Worm (Caenorhabditis elegans): Measurements from ENCODE around the gene Y39A3CL.7.
A peak's percentile ranks its signal among the peaks of the same experiment; 100 is the strongest.

Gene Y39A3CL.7

ce11 chrIII:1788972-1789371 is 35.7 kb upstream of the Y39A3CL.7 start:
- no peak for TF ChIP-seq lin-15B (tag; optimal IDR thresholded peaks at IDR 0.05)

DNA sequence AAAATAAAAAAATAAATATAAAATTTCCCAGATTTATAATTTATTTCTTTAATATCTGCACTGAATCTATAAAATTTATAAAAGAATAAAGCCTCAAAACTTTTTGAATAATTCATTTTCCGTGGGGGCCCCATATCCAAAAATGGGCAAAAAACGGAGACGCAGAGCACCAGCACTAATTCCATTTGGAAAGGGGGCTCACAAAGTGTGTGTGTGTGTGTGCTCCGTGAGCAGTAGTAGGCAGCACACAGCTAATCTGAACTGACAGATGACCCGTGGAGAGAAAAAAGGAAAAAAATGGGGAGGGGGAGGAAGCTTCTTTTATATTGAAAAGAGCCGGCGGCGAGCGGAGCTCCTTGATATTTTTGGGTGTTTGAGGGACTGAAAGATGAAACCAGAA is 32.8 kb upstream of the Y39A3CL.7 start:
- no peak for TF ChIP-seq nhr-43 (tag; optimal IDR thresholded peaks at IDR 0.05; ENCODE audit: poor library complexity, severe bottlenecking)
- TF ChIP-seq tbx-2 (tag; optimal IDR thresholded peaks at IDR 0.05): no peak
- peak; percentile 17 for TF ChIP-seq nfya-1 (tag; optimal IDR thresholded peaks at IDR 0.05; ENCODE audit: insufficient read depth)
- peak; percentile 21 for TF ChIP-seq lin-39 (tag; optimal IDR thresholded peaks at IDR 0.05)
- TF ChIP-seq daf-12 (tag; optimal IDR thresholded peaks at IDR 0.05): no peak

DNA sequence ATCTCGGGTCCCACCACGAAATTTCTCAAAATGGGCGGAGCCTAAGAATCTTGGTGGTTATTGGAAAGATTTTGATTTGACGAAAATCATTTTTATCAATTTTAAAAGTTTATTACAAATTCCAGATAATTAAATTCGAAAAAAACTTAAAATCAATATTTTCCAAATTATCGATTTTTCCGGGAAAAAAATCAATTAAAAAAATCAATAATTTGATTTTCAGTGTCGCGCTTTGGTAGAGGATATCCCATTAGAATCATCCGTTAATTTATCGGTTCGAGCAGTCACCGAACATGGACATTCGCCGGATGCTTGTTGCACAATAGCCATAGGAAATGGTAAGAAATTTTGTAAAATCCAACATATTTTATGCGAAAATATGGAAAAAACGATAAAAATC is 31.3 kb upstream of the Y39A3CL.7 start:
- TF ChIP-seq elt-2 (tag; optimal IDR thresholded peaks at IDR 0.05) (no peak), nhr-76 (tag; optimal IDR thresholded peaks at IDR 0.05) (no peak), ceh-28 (tag; optimal IDR thresholded peaks at IDR 0.05) (peak; percentile 84)

DNA sequence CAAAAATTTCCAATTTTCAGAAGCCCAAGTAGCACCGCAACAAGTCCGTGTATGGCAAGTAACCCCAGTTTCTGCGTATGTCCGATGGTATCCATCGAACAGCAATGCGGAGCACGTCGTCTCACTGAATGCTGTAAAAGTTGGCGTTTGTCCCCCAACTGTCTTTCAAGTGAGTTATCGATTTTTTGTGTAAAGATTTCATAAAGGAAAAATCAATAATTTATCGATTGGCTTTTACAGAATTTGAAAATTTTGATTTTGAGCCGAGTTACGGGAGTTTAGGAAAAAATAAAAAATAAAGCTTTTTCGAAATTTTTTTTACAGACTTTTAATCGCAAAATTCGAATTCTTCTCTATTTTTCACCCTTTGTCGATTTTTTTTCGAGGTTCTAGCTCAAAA is 30.6 kb upstream of the Y39A3CL.7 start:
- no peak for TF ChIP-seq unc-39 (tag; optimal IDR thresholded peaks at IDR 0.05)
- TF ChIP-seq nhr-77 (tag; optimal IDR thresholded peaks at IDR 0.05): no peak
- peak; percentile 65 for TF ChIP-seq ceh-28 (tag; optimal IDR thresholded peaks at IDR 0.05)
- TF ChIP-seq nhr-12 (tag; optimal IDR thresholded peaks at IDR 0.05): no peak
- no peak for TF ChIP-seq lin-39 (tag; optimal IDR thresholded peaks at IDR 0.05)
- no peak for TF ChIP-seq ceh-16 (tag; optimal IDR thresholded peaks at IDR 0.05)
- TF ChIP-seq nhr-43 (tag; optimal IDR thresholded peaks at IDR 0.05; ENCODE audit: poor library complexity, severe bottlenecking): no peak

DNA sequence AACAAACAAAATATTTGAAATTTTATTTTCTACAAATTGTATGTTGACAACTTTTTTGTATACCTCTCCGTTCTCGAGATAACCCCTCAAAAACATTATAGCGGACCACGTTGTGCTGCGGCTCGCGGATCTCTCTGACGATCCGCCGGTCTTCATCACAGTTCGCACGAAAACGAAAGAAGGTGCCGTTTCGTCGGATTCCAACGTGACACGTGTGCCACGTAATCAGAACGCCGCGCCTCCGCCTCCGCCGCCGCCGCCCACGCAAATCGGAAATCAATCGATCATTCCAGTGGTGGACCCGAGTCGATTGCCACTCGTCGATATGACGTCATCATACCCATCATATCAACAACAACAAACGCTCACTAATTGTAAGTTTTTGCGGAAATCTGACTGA is 25.3 kb upstream of the Y39A3CL.7 start:
- no peak for TF ChIP-seq lin-15B (tag; optimal IDR thresholded peaks at IDR 0.05)
- no peak for TF ChIP-seq ztf-11 (tag; optimal IDR thresholded peaks at IDR 0.05)
- no peak for TF ChIP-seq nhr-11 (tag; optimal IDR thresholded peaks at IDR 0.05)
- no peak for TF ChIP-seq unc-62 (GFP tag; optimal IDR thresholded peaks at IDR 0.05)
- no peak for TF ChIP-seq tbx-2 (tag; optimal IDR thresholded peaks at IDR 0.05)
- TF ChIP-seq elt-2 (tag; optimal IDR thresholded peaks at IDR 0.05): no peak
- no peak for TF ChIP-seq nhr-28 (tag; optimal IDR thresholded peaks at IDR 0.05)
- no peak for TF ChIP-seq R02D3.7 (tag; optimal IDR thresholded peaks at IDR 0.05)
- no peak for TF ChIP-seq skn-1 (tag; optimal IDR thresholded peaks at IDR 0.05)
- no peak for TF ChIP-seq jun-1 (tag; optimal IDR thresholded peaks at IDR 0.05)
- TF ChIP-seq lsy-12 (tag; optimal IDR thresholded peaks at IDR 0.05): no peak
- TF ChIP-seq aly-2 (tag; optimal IDR thresholded peaks at IDR 0.05): no peak
- no peak for TF ChIP-seq eor-1 (tag; optimal IDR thresholded peaks at IDR 0.05)
- TF ChIP-seq egl-27 (tag; optimal IDR thresholded peaks at IDR 0.05): no peak
- no peak for TF ChIP-seq nhr-77 (tag; optimal IDR thresholded peaks at IDR 0.05)

- no peak for TF ChIP-seq mml-1 (tag; optimal IDR thresholded peaks at IDR 0.05)
- TF ChIP-seq nhr-77 (tag; optimal IDR thresholded peaks at IDR 0.05): no peak
- no peak for TF ChIP-seq daf-12 (tag; optimal IDR thresholded peaks at IDR 0.05)
- no peak for TF ChIP-seq ztf-4 (tag; optimal IDR thresholded peaks at IDR 0.05)
- no peak for TF ChIP-seq unc-62 (GFP tag; optimal IDR thresholded peaks at IDR 0.05)
- TF ChIP-seq tbx-2 (tag; optimal IDR thresholded peaks at IDR 0.05): no peak
- no peak for TF ChIP-seq nhr-67 (tag; optimal IDR thresholded peaks at IDR 0.05)
- no peak for TF ChIP-seq skn-1 (tag; optimal IDR thresholded peaks at IDR 0.05)
- no peak for TF ChIP-seq fkh-2 (tag; optimal IDR thresholded peaks at IDR 0.05)
- TF ChIP-seq ztf-11 (tag; optimal IDR thresholded peaks at IDR 0.05): no peak
- TF ChIP-seq unc-39 (tag; optimal IDR thresholded peaks at IDR 0.05): no peak
- no peak for TF ChIP-seq mdl-1 (tag; optimal IDR thresholded peaks at IDR 0.05)
- no peak for TF ChIP-seq nhr-23 (tag; optimal IDR thresholded peaks at IDR 0.05)
- TF ChIP-seq pqm-1 (tag; optimal IDR thresholded peaks at IDR 0.05): no peak
- TF ChIP-seq ama-1 (optimal IDR thresholded peaks at IDR 0.05): no peak
These were observed 21.7 kb upstream of the Y39A3CL.7 start for ce11 chrIII:1803000-1803399.

- TF ChIP-seq skn-1 (tag; optimal IDR thresholded peaks at IDR 0.05): no peak
- TF ChIP-seq pha-4 (tag; optimal IDR thresholded peaks at IDR 0.05): no peak
These were observed 20.2 kb upstream of the Y39A3CL.7 start for ce11 chrIII:1804477-1804876.
